Fruit fly (Drosophila melanogaster): Measurements from ENCODE around the gene Hip1.
A peak's percentile ranks its signal among the peaks of the same experiment; 100 is the strongest.

Gene Hip1

dm6 chr3L:12790783-12791678 is 17.7 kb upstream of the Hip1 start:
- TF ChIP-seq Sox15 (GFP tag; optimal IDR thresholded peaks at IDR 0.05) (no peak), eg (GFP tag; IDR thresholded peaks at IDR 0.05) (no peak), Blimp-1 (GFP tag; optimal IDR thresholded peaks at IDR 0.05) (no peak), CG31627 (GFP tag; optimal IDR thresholded peaks at IDR 0.05) (no peak), CG10631 (GFP tag; optimal IDR thresholded peaks at IDR 0.05) (no peak), fkh (GFP tag; optimal IDR thresholded peaks at IDR 0.05) (peak; percentile 11), CG4318 (GFP tag; optimal IDR thresholded peaks at IDR 0.05) (no peak), acj6 (GFP tag; optimal IDR thresholded peaks at IDR 0.05) (no peak), Eip93F (GFP tag; optimal IDR thresholded peaks at IDR 0.05) (no peak), pdm3 (GFP tag; optimal IDR thresholded peaks at IDR 0.05) (no peak), svp (GFP tag) (peak; percentile 40), spab (GFP tag; optimal IDR thresholded peaks at IDR 0.05) (no peak), CG15336 (GFP tag; IDR thresholded peaks at IDR 0.05) (no peak; the same call in none of the 2 replicates), CG32006 (GFP tag; optimal IDR thresholded peaks at IDR 0.05) (no peak), CG8632 (GFP tag; optimal IDR thresholded peaks at IDR 0.05) (no peak), Met (GFP tag; optimal IDR thresholded peaks at IDR 0.05) (no peak), dac (GFP tag; optimal IDR thresholded peaks at IDR 0.05) (no peak), Eip78C (GFP tag) (peak; percentile 77), vri (GFP tag; optimal IDR thresholded peaks at IDR 0.05) (peak; percentile 14), CG11294 (GFP tag; IDR thresholded peaks at IDR 0.05) (no peak), CG9139 (GFP tag; optimal IDR thresholded peaks at IDR 0.05) (peak; percentile 14), CG6854 (GFP tag; optimal IDR thresholded peaks at IDR 0.05) (peak; percentile 34), esn (GFP tag; optimal IDR thresholded peaks at IDR 0.05) (no peak), CG8119 (GFP tag; IDR thresholded peaks at IDR 0.05) (no peak), CG10669 (GFP tag; optimal IDR thresholded peaks at IDR 0.05) (no peak), dsx (GFP tag; optimal IDR thresholded peaks at IDR 0.05; ENCODE audit: poor library complexity, severe bottlenecking) (peak; percentile 34), CG3919 (GFP tag; optimal IDR thresholded peaks at IDR 0.05) (no peak), CG3032 (tag; optimal IDR thresholded peaks at IDR 0.05) (no peak), Ets96B (tag; optimal IDR thresholded peaks at IDR 0.05) (no peak), CG11902 (GFP tag; optimal IDR thresholded peaks at IDR 0.05) (no peak)

- no peak for TF ChIP-seq ss (GFP tag; optimal IDR thresholded peaks at IDR 0.05)
- no peak for TF ChIP-seq achi (GFP tag; optimal IDR thresholded peaks at IDR 0.05)
- no peak for TF ChIP-seq CG3919 (GFP tag; optimal IDR thresholded peaks at IDR 0.05)
- no peak for TF ChIP-seq Hr38 (GFP tag; optimal IDR thresholded peaks at IDR 0.05)
- TF ChIP-seq CG16779 (tag; optimal IDR thresholded peaks at IDR 0.05) = no peak
- no peak for TF ChIP-seq eg (GFP tag; IDR thresholded peaks at IDR 0.05)
- no peak for TF ChIP-seq CG11762 (GFP tag; optimal IDR thresholded peaks at IDR 0.05; ENCODE audit: insufficient read depth)
- TF ChIP-seq fkh (GFP tag; optimal IDR thresholded peaks at IDR 0.05) = no peak
- TF ChIP-seq CG31627 (GFP tag; optimal IDR thresholded peaks at IDR 0.05) = no peak
- TF ChIP-seq OdsH (GFP tag; optimal IDR thresholded peaks at IDR 0.05) = no peak
- peak; percentile 37; the same call in 1 of the 2 replicates for TF ChIP-seq CG15336 (GFP tag; IDR thresholded peaks at IDR 0.05)
- TF ChIP-seq fd59A (GFP tag; optimal IDR thresholded peaks at IDR 0.05) = no peak
- no peak for TF ChIP-seq Smox (GFP tag; optimal IDR thresholded peaks at IDR 0.05)
- TF ChIP-seq CG11294 (GFP tag; IDR thresholded peaks at IDR 0.05) = no peak
- no peak for TF ChIP-seq CG10669 (GFP tag; optimal IDR thresholded peaks at IDR 0.05)
- TF ChIP-seq Eip78C (GFP tag) = peak; percentile 76
- no peak for TF ChIP-seq CG6792 (GFP tag; optimal IDR thresholded peaks at IDR 0.05)
- TF ChIP-seq CG10631 (GFP tag; optimal IDR thresholded peaks at IDR 0.05) = no peak
- no peak for TF ChIP-seq CG8319 (GFP tag; optimal IDR thresholded peaks at IDR 0.05)
- TF ChIP-seq CG8632 (GFP tag; optimal IDR thresholded peaks at IDR 0.05) = no peak
- TF ChIP-seq CG1621 (tag; optimal IDR thresholded peaks at IDR 0.05) = no peak
- TF ChIP-seq dsx (GFP tag; optimal IDR thresholded peaks at IDR 0.05; ENCODE audit: poor library complexity, severe bottlenecking) = no peak
- peak; percentile 45 for TF ChIP-seq Blimp-1 (GFP tag; optimal IDR thresholded peaks at IDR 0.05)
- TF ChIP-seq Sox15 (GFP tag; optimal IDR thresholded peaks at IDR 0.05) = no peak
- TF ChIP-seq Hr4 (GFP tag; optimal IDR thresholded peaks at IDR 0.05) = no peak
- no peak for TF ChIP-seq CG7368 (GFP tag; optimal IDR thresholded peaks at IDR 0.05)
- peak; percentile 57 for TF ChIP-seq CG6854 (GFP tag; optimal IDR thresholded peaks at IDR 0.05)
- no peak for TF ChIP-seq esn (GFP tag; optimal IDR thresholded peaks at IDR 0.05)
- no peak for TF ChIP-seq CG6163 (GFP tag; IDR thresholded peaks at IDR 0.05)
- no peak for TF ChIP-seq CG8119 (GFP tag; IDR thresholded peaks at IDR 0.05)
- no peak for TF ChIP-seq CG11902 (GFP tag; optimal IDR thresholded peaks at IDR 0.05)
- TF ChIP-seq CG3032 (tag; optimal IDR thresholded peaks at IDR 0.05) = no peak
- no peak for TF ChIP-seq CG4318 (GFP tag; optimal IDR thresholded peaks at IDR 0.05)
- TF ChIP-seq fd85E (GFP tag; optimal IDR thresholded peaks at IDR 0.05) = no peak
- peak; percentile 92 for TF ChIP-seq svp (GFP tag)
Observed at dm6 chr3L:12789875-12790373, 16.6 kb upstream of the Hip1 start, which contains the start of gene CG42709. Gene CG42709 (plus strand): TSS chr3L:12790192.

All from whole organism, prepupa.